Fruit fly (Drosophila melanogaster) whole organism, embryonic: Measurements from ENCODE around the gene Srp14.

Experiments used
- Antp ChIP-seq: fragments of 200-800 bp; sonication (Bioruptor generic); optimal IDR thresholded peaks from 3 replicates; lab custom pipeline; 2016; ENCODE audit warnings: missing biosample characterization, missing genetic modification characterization
- Bdp1 ChIP-seq: fragments of 200-800 bp; sonication (Bioruptor generic); optimal IDR thresholded peaks from 3 replicates; lab custom pipeline; 2016; ENCODE audit warnings: missing biosample characterization, missing genetic modification characterization
- BtbVII ChIP-seq: fragments of 200-800 bp; sonication (Bioruptor generic); optimal IDR thresholded peaks from 3 replicates; lab custom pipeline; 2017; ENCODE audit warnings: missing biosample characterization, mild to moderate bottlenecking, missing genetic modification characterization
- CG10267 ChIP-seq: fragments of 200-800 bp; sonication (Bioruptor generic); optimal IDR thresholded peaks from 2 replicates; lab custom pipeline; 2018; ENCODE audit warnings: missing biosample characterization, mild to moderate bottlenecking, missing genetic modification characterization, moderate library complexity
- CG12942 ChIP-seq: fragments of 200-800 bp; sonication (Bioruptor generic); optimal IDR thresholded peaks from 3 replicates; lab custom pipeline; 2016; ENCODE audit warnings: missing biosample characterization, missing genetic modification characterization
- CG14860 ChIP-seq: fragments of 200-800 bp; sonication (Bioruptor generic); IDR thresholded peaks from 3 replicates; pipeline ENCODE4 v1.3.6; 2022; ENCODE audit warnings: missing biosample characterization, missing genetic modification characterization; ENCODE audit not compliant: partially characterized antibody
- CG1602 ChIP-seq: fragments of 200-800 bp; sonication (Bioruptor generic); optimal IDR thresholded peaks from 3 replicates; lab custom pipeline; 2016; ENCODE audit warnings: missing biosample characterization, missing genetic modification characterization
- CG18764 ChIP-seq: fragments of 200-800 bp; sonication (Bioruptor generic); optimal IDR thresholded peaks from 3 replicates; lab custom pipeline; 2016; ENCODE audit warnings: missing biosample characterization, missing genetic modification characterization
- CG32767 ChIP-seq: fragments of 200-800 bp; sonication (Bioruptor generic); IDR thresholded peaks from 2 replicates; pipeline ENCODE4 v1.3.6; 2022; ENCODE audit warnings: missing biosample characterization, missing genetic modification characterization
- CG3281 ChIP-seq: fragments of 200-800 bp; sonication (Bioruptor generic); optimal IDR thresholded peaks from 3 replicates; lab custom pipeline; 2017; ENCODE audit warnings: missing biosample characterization, mild to moderate bottlenecking, missing genetic modification characterization
- CG33213 ChIP-seq: fragments of 200-800 bp; sonication (Bioruptor generic); optimal IDR thresholded peaks from 3 replicates; lab custom pipeline; 2016; ENCODE audit warnings: missing biosample characterization, missing genetic modification characterization
- CG42726 ChIP-seq: fragments of 200-800 bp; sonication (Bioruptor generic); IDR thresholded peaks from 2 replicates; pipeline ENCODE4 v1.3.6; 2022; ENCODE audit warnings: missing biosample characterization, missing genetic modification characterization; ENCODE audit not compliant: partially characterized antibody
- CG4424 ChIP-seq: fragments of 200-800 bp; sonication (Bioruptor generic); optimal IDR thresholded peaks from 3 replicates; lab custom pipeline; 2016; ENCODE audit warnings: missing biosample characterization, missing genetic modification characterization
- CG6175 ChIP-seq: fragments of 200-800 bp; sonication (Bioruptor generic); IDR thresholded peaks from 3 replicates; pipeline ENCODE4 v1.3.6; 2022; ENCODE audit warnings: missing biosample characterization, missing genetic modification characterization
- CG9727 ChIP-seq: fragments of 200-800 bp; sonication (Bioruptor generic); optimal IDR thresholded peaks from 3 replicates; lab custom pipeline; 2017; ENCODE audit warnings: missing biosample characterization, mild to moderate bottlenecking, missing genetic modification characterization
- CkIIα-i1 ChIP-seq: fragments of 200-800 bp; sonication (Bioruptor generic); IDR thresholded peaks from 2 replicates; pipeline ENCODE4 v1.3.6; 2022; ENCODE audit warnings: missing biosample characterization, missing genetic modification characterization
- Deaf1 ChIP-seq: fragments of 200-800 bp; optimal IDR thresholded peaks from 3 replicates; lab custom pipeline; 2019; ENCODE audit warnings: missing biosample characterization, mild to moderate bottlenecking, missing genetic modification characterization, moderate library complexity
- HLHmδ ChIP-seq: fragments of 200-800 bp; sonication (Bioruptor generic); optimal IDR thresholded peaks from 2 replicates; lab custom pipeline; 2018; ENCODE audit warnings: missing biosample characterization, mild to moderate bottlenecking, missing genetic modification characterization, moderate library complexity
- Hey ChIP-seq: fragments of 200-800 bp; sonication (Bioruptor generic); optimal IDR thresholded peaks from 3 replicates; lab custom pipeline; 2018; ENCODE audit warnings: missing biosample characterization, mild to moderate bottlenecking, missing genetic modification characterization
- Lhr ChIP-seq: fragments of 200-800 bp; sonication (Bioruptor generic); optimal IDR thresholded peaks from 3 replicates; lab custom pipeline; 2017; ENCODE audit warnings: mild to moderate bottlenecking, missing biosample characterization, missing genetic modification reagents, missing genetic modification characterization
- Lim3 ChIP-seq: fragments of 200-800 bp; sonication (Bioruptor generic); IDR thresholded peaks from 2 replicates; pipeline ENCODE4 v1.3.6; 2022; ENCODE audit warnings: missing biosample characterization, missing genetic modification characterization
- Mad ChIP-seq: fragments of 200-800 bp; sonication (Bioruptor generic); optimal IDR thresholded peaks from 2 replicates; lab custom pipeline; 2016; ENCODE audit warnings: missing biosample characterization, missing genetic modification characterization
- Myb ChIP-seq: fragments of 200-800 bp; sonication (Bioruptor generic); optimal IDR thresholded peaks from 2 replicates; lab custom pipeline; 2016; ENCODE audit warnings: missing biosample characterization, missing genetic modification characterization
- Poxn ChIP-seq: fragments of 200-800 bp; sonication (Bioruptor generic); IDR thresholded peaks from 2 replicates; pipeline ENCODE4 v1.3.6; 2022; ENCODE audit warnings: missing biosample characterization, missing genetic modification characterization
- Tbp ChIP-seq: fragments of >200 bp; optimal IDR thresholded peaks from 2 replicates; lab custom pipeline; 2018; ENCODE audit warnings: missing biosample characterization, missing genetic modification characterization
- Trl ChIP-seq, 3 experiments: fragments of >200 bp in 2 of 3; fragments of 200-800 bp in 1 of 3; sonication (Bioruptor generic) in 1 of 3; optimal IDR thresholded peaks; 2 replicates in 1 of 3; 3 replicates in 2 of 3; lab custom pipeline; 2016 to 2017; ENCODE audit warnings: missing biosample characterization in 1 of 3, missing genetic modification characterization in 1 of 3
- cas ChIP-seq: fragments of 200-800 bp; sonication (Bioruptor generic); IDR thresholded peaks from 2 replicates; pipeline ENCODE4 v1.3.6; 2022; ENCODE audit warnings: missing biosample characterization, missing genetic modification characterization
- chif ChIP-seq, 2 experiments: fragments of 200-800 bp; sonication (Bioruptor generic); optimal IDR thresholded peaks; 3 replicates each; lab custom pipeline; 2016; ENCODE audit warnings: missing biosample characterization in 2 of 2, missing genetic modification characterization in 2 of 2
- chinmo ChIP-seq: fragments of 200-800 bp; sonication (Bioruptor generic); IDR thresholded peaks from 4 replicates; pipeline ENCODE4 v1.3.6; 2022; ENCODE audit warnings: missing biosample characterization, missing genetic modification characterization; ENCODE audit not compliant: partially characterized antibody
- en ChIP-seq: fragments of 200-800 bp; sonication (Bioruptor generic); optimal IDR thresholded peaks from 2 replicates; lab custom pipeline; 2016; ENCODE audit warnings: missing biosample characterization, missing genetic modification characterization
- fu2 ChIP-seq: fragments of 200-800 bp; sonication (Bioruptor generic); optimal IDR thresholded peaks from 2 replicates; lab custom pipeline; 2016; ENCODE audit warnings: missing biosample characterization, missing genetic modification characterization
- gcm ChIP-seq: fragments of 200-800 bp; sonication (Bioruptor generic); optimal IDR thresholded peaks from 2 replicates; lab custom pipeline; 2019; ENCODE audit warnings: missing biosample characterization, mild to moderate bottlenecking, missing genetic modification characterization, moderate library complexity
- gcm2 ChIP-seq: fragments of 200-800 bp; sonication (Bioruptor generic); optimal IDR thresholded peaks from 2 replicates; lab custom pipeline; 2016; ENCODE audit warnings: missing biosample characterization, missing genetic modification characterization
- inv ChIP-seq: fragments of 200-800 bp; sonication (Bioruptor generic); IDR thresholded peaks from 2 replicates; pipeline ENCODE4 v1.3.6; 2022; ENCODE audit warnings: missing biosample characterization, missing genetic modification characterization; ENCODE audit not compliant: partially characterized antibody
- lilli ChIP-seq: fragments of 200-800 bp; sonication (Bioruptor generic); optimal IDR thresholded peaks from 3 replicates; lab custom pipeline; 2016; ENCODE audit warnings: missing biosample characterization, missing genetic modification characterization
- mirr ChIP-seq: fragments of 200-800 bp; sonication (Bioruptor generic); optimal IDR thresholded peaks from 3 replicates; lab custom pipeline; 2018; ENCODE audit warnings: missing biosample characterization, mild to moderate bottlenecking, missing genetic modification characterization
- mld ChIP-seq: fragments of 200-800 bp; sonication (Bioruptor generic); IDR thresholded peaks from 3 replicates; pipeline ENCODE4 v1.3.6; 2022; ENCODE audit warnings: missing biosample characterization, missing genetic modification characterization; ENCODE audit not compliant: partially characterized antibody
- onecut ChIP-seq: fragments of 200-800 bp; sonication (Bioruptor generic); IDR thresholded peaks from 2 replicates; pipeline ENCODE4 v1.3.6; 2022; ENCODE audit warnings: missing biosample characterization, missing genetic modification characterization
- prd ChIP-seq, 3 experiments: fragments of >200 bp in 2 of 3; fragments of 200-800 bp in 1 of 3; sonication (Bioruptor generic) in 1 of 3; optimal IDR thresholded peaks in 2 of 3; IDR thresholded peaks in 1 of 3; 2 replicates in 2 of 3; 3 replicates in 1 of 3; pipeline versions ENCODE4 v1.3.6 to Lab custom; 2017 to 2022; ENCODE audit warnings: missing biosample characterization in 1 of 3, missing genetic modification characterization in 1 of 3
- ranshi ChIP-seq: fragments of 200-800 bp; sonication (Bioruptor generic); IDR thresholded peaks from 2 replicates; pipeline ENCODE4 v1.3.6; 2022; ENCODE audit warnings: missing biosample characterization, missing genetic modification characterization
- repo ChIP-seq: fragments of 200-800 bp; sonication (Bioruptor generic); optimal IDR thresholded peaks from 2 replicates; lab custom pipeline; 2016; ENCODE audit warnings: missing biosample characterization, missing genetic modification characterization
- salm ChIP-seq: fragments of 200-800 bp; sonication (Bioruptor generic); optimal IDR thresholded peaks from 2 replicates; lab custom pipeline; 2018; ENCODE audit warnings: missing biosample characterization, mild to moderate bottlenecking, missing genetic modification characterization
- sd ChIP-seq: fragments of 200-800 bp; sonication (Bioruptor generic); optimal IDR thresholded peaks from 3 replicates; lab custom pipeline; 2018; ENCODE audit warnings: missing biosample characterization, mild to moderate bottlenecking, missing genetic modification characterization, moderate library complexity
- stc ChIP-seq: fragments of 200-800 bp; sonication (Bioruptor generic); IDR thresholded peaks from 2 replicates; pipeline ENCODE4 v1.3.6; 2022; ENCODE audit warnings: missing biosample characterization, missing genetic modification characterization
- sug ChIP-seq: fragments of 200-800 bp; optimal IDR thresholded peaks from 2 replicates; lab custom pipeline; 2019; ENCODE audit warnings: missing biosample characterization, mild to moderate bottlenecking, missing genetic modification characterization, moderate library complexity
- tna ChIP-seq: fragments of 200-800 bp; sonication (Bioruptor generic); IDR thresholded peaks from 2 replicates; pipeline ENCODE4 v1.3.6; 2022; ENCODE audit warnings: missing biosample characterization, missing genetic modification characterization; ENCODE audit not compliant: partially characterized antibody
- vnd ChIP-seq: fragments of 200-800 bp; sonication (Bioruptor generic); IDR thresholded peaks from 3 replicates; pipeline ENCODE4 v1.3.6; 2022; ENCODE audit warnings: missing biosample characterization, missing genetic modification characterization; ENCODE audit not compliant: partially characterized antibody
- wek ChIP-seq: fragments of 200-800 bp; sonication (Bioruptor generic); optimal IDR thresholded peaks from 3 replicates; lab custom pipeline; 2018; ENCODE audit warnings: missing biosample characterization, mild to moderate bottlenecking, missing genetic modification characterization, moderate library complexity
- z ChIP-seq: fragments of 200-800 bp; sonication (Bioruptor generic); IDR thresholded peaks from 3 replicates; pipeline ENCODE4 v1.3.6; 2022; ENCODE audit warnings: missing biosample characterization, missing genetic modification characterization
- zen2 ChIP-seq: fragments of 200-800 bp; sonication (Bioruptor generic); IDR thresholded peaks from 3 replicates; pipeline ENCODE4 v1.3.6; 2022; ENCODE audit warnings: missing biosample characterization, missing genetic modification characterization; ENCODE audit not compliant: partially characterized antibody

The Srp14 gene

dm6 chr3R:20551487-20552079 is 28.3 kb upstream of the Srp14 start (continued):
- TF ChIP-seq CG14860 (GFP tag; lab: Robert Waterston, UW) (no peak), wek (peak; percentile 24), lilli (no peak), CG3281 (GFP tag; lab: Kevin White, UChicago) (peak; percentile 0), vnd (GFP tag; lab: Robert Waterston, UW) (no peak), Lim3 (GFP tag; lab: Robert Waterston, UW) (no peak), Myb (no peak), z (no peak), ranshi (GFP tag; lab: Robert Waterston, UW) (no peak), inv (no peak), tna (GFP tag; lab: Robert Waterston, UW) (0 out of 2 replicates have a peak, but pooled peaks have one; percentile 15), chif (GFP tag; optimal IDR thresholded peaks at IDR 0.05; lab: Kevin White, UChicago) (no peak), prd (optimal IDR thresholded peaks at IDR 0.05; lab: Kevin White, UChicago) (no peak), prd (GFP tag; IDR thresholded peaks at IDR 0.05; lab: Robert Waterston, UW) (no peak), en (GFP tag; lab: Kevin White, UChicago) (no peak), CG18764 (GFP tag; lab: Kevin White, UChicago) (no peak), gcm2 (GFP tag; lab: Kevin White, UChicago) (no peak), mirr (GFP tag; lab: Kevin White, UChicago) (peak; percentile 42), Lhr (no peak), Bdp1 (no peak), CG33213 (GFP tag; lab: Kevin White, UChicago) (no peak), CkIIα-i1 (GFP tag; lab: Robert Waterston, UW) (no peak), zen2 (GFP tag; lab: Robert Waterston, UW) (no peak), sd (tag; lab: Kevin White, UChicago) (no peak), mld (no peak), Deaf1 (tag; lab: Kevin White, UChicago) (no peak), chinmo (GFP tag; lab: Robert Waterston, UW) (no peak), CG10267 (no peak), CG9727 (GFP tag; lab: Kevin White, UChicago) (no peak), fu2 (GFP tag; lab: Kevin White, UChicago) (no peak), Mad (no peak), CG32767 (0 out of 2 replicates have a peak, but pooled peaks have one; percentile 42), Antp (GFP tag; lab: Kevin White, UChicago) (no peak), gcm (GFP tag; lab: Kevin White, UChicago) (no peak), Trl (optimal IDR thresholded peaks at IDR 0.05; lab: Kevin White, UChicago) (no peak), Trl (GFP tag; optimal IDR thresholded peaks at IDR 0.05; lab: Kevin White, UChicago) (no peak), stc (GFP tag; lab: Robert Waterston, UW) (no peak), repo (GFP tag; lab: Kevin White, UChicago) (no peak), Tbp (GFP tag; lab: Kevin White, UChicago) (no peak), Poxn (GFP tag; lab: Robert Waterston, UW) (no peak), CG1602 (no peak), CG6175 (no peak), CG42726 (GFP tag; lab: Robert Waterston, UW) (no peak; the same call in 1 of the 2 replicates), CG12942 (GFP tag; lab: Kevin White, UChicago) (no peak), salm (tag; lab: Kevin White, UChicago) (no peak), HLHmδ (no peak), BtbVII (GFP tag; lab: Kevin White, UChicago) (no peak), cas (GFP tag; lab: Robert Waterston, UW) (no peak), CG4424 (GFP tag; lab: Kevin White, UChicago) (no peak), onecut (GFP tag; lab: Robert Waterston, UW) (peak; percentile 48), Hey (tag; lab: Kevin White, UChicago) (no peak), sug (tag; lab: Kevin White, UChicago) (no peak)
